Worm (Caenorhabditis elegans): ENCODE measurements around the gene ZK1236.5.

ZK1236.5 gene

ce11 chrIII:8413501-8413900 lies 18.5 kb downstream of the ZK1236.5 start:
- no peak for TF ChIP-seq him-1 (tag; optimal IDR thresholded peaks at IDR 0.05)
- TF ChIP-seq F39B2.1 (GFP tag; IDR thresholded peaks at IDR 0.05), result no peak

ce11 chrIII:8411976-8412375 lies 20.0 kb downstream of the ZK1236.5 start:
- TF ChIP-seq mel-28 (tag; optimal IDR thresholded peaks at IDR 0.05; ENCODE audit: borderline replicate concordance) (no peak), Y79H2A.3 (GFP tag; conservative IDR thresholded peaks at IDR 0.05) (no peak), ets-4 (GFP tag; optimal IDR thresholded peaks at IDR 0.05) (no peak), ztf-26 (tag; optimal IDR thresholded peaks at IDR 0.05) (no peak), mes-4 (tag; optimal IDR thresholded peaks at IDR 0.05) (no peak), efl-1 (GFP tag; optimal IDR thresholded peaks at IDR 0.05) (no peak), F10E7.11 (tag; optimal IDR thresholded peaks at IDR 0.05) (no peak), sptf-2 (GFP tag; optimal IDR thresholded peaks at IDR 0.05) (no peak), F23B12.7 (tag; optimal IDR thresholded peaks at IDR 0.05; ENCODE audit: insufficient read depth) (peak; percentile 13), lsy-27 (tag; optimal IDR thresholded peaks at IDR 0.05; ENCODE audit: borderline replicate concordance, insufficient read depth) (no peak), Y53G8AR.9 (GFP tag; conservative IDR thresholded peaks at IDR 0.05) (no peak), D2030.7 (GFP tag; IDR thresholded peaks at IDR 0.05) (no peak), pha-4 (tag; optimal IDR thresholded peaks at IDR 0.05) (peak; percentile 56), atf-7 (tag; optimal IDR thresholded peaks at IDR 0.05) (no peak), rcor-1 (GFP tag; IDR thresholded peaks at IDR 0.05) (no peak), egrh-3 (GFP tag; IDR thresholded peaks at IDR 0.05) (peak; percentile 23; the same call in 1 of the 2 replicates), ztf-3 (GFP tag; optimal IDR thresholded peaks at IDR 0.05) (no peak), bed-2 (GFP tag; IDR thresholded peaks at IDR 0.05) (no peak), F55B11.4 (tag; optimal IDR thresholded peaks at IDR 0.05; ENCODE audit: borderline replicate concordance, insufficient read depth) (no peak), tbp1 (GFP tag; optimal IDR thresholded peaks at IDR 0.05) (peak; percentile 37), K12H6.12 (tag; optimal IDR thresholded peaks at IDR 0.05) (peak; percentile 67), ztf-6 (GFP tag; IDR thresholded peaks at IDR 0.05) (no peak), aptf-2 (GFP tag; conservative IDR thresholded peaks at IDR 0.05) (no peak), B0019.2 (GFP tag; conservative IDR thresholded peaks at IDR 0.05) (no peak), T26A5.8 (tag; optimal IDR thresholded peaks at IDR 0.05) (no peak), F52B5.7 (tag; optimal IDR thresholded peaks at IDR 0.05) (no peak), hlh-26 (GFP tag; conservative IDR thresholded peaks at IDR 0.05) (no peak), ZK185.1 (tag; optimal IDR thresholded peaks at IDR 0.05; ENCODE audit: poor library complexity, severe bottlenecking) (no peak), unc-62 (GFP tag; optimal IDR thresholded peaks at IDR 0.05) (no peak), gei-17 (GFP tag; optimal IDR thresholded peaks at IDR 0.05) (no peak), die-1 (tag; optimal IDR thresholded peaks at IDR 0.05) (no peak), ama-1 (optimal IDR thresholded peaks at IDR 0.05) (no peak), ama-1 (GFP tag; optimal IDR thresholded peaks at IDR 0.05) (no peak), madf-3 (GFP tag; IDR thresholded peaks at IDR 0.05) (no peak), mxl-1 (tag; optimal IDR thresholded peaks at IDR 0.05) (no peak), egl-18 (GFP tag; IDR thresholded peaks at IDR 0.05) (no peak), hlh-12 (tag; optimal IDR thresholded peaks at IDR 0.05) (no peak), F33H1.4 (GFP tag; IDR thresholded peaks at IDR 0.05) (no peak), lin-40 (tag; optimal IDR thresholded peaks at IDR 0.05) (peak; percentile 41), unc-130 (GFP tag; optimal IDR thresholded peaks at IDR 0.05) (no peak), ccch-3 (GFP tag; optimal IDR thresholded peaks at IDR 0.05) (no peak), aptf-3 (GFP tag; IDR thresholded peaks at IDR 0.05) (no peak), athp-1 (tag; optimal IDR thresholded peaks at IDR 0.05) (no peak), ceh-91 (GFP tag; IDR thresholded peaks at IDR 0.05) (no peak), attf-6 (GFP tag; IDR thresholded peaks at IDR 0.05) (no peak), ceh-79 (tag; optimal IDR thresholded peaks at IDR 0.05) (no peak), lir-1 (GFP tag; conservative IDR thresholded peaks at IDR 0.05) (no peak)

All from whole organism, young adult.